Worm (Caenorhabditis elegans): ENCODE data around the gene F22H10.6.

ce11 chrX:16648773-16649172, 42.4 kb downstream of the F22H10.6 start:
- no peak for TF ChIP-seq dao-5 (tag; optimal IDR thresholded peaks at IDR 0.05)
- TF ChIP-seq him-1 (tag; optimal IDR thresholded peaks at IDR 0.05) = no peak
- no peak for TF ChIP-seq W03F9.2 (tag; optimal IDR thresholded peaks at IDR 0.05)
